Worm (Caenorhabditis elegans) whole organism, early embryonic: Measurements from ENCODE around the gene arf-5.

Source experiments
- B0310.2 ChIP-seq: sonication (generic microtip); optimal IDR thresholded peaks from 2 replicates; lab custom pipeline; 2016; ENCODE audit warnings: mild to moderate bottlenecking, missing genetic modification characterization, missing compliant biosample characterization
- F13C5.2 ChIP-seq: sonication (generic microtip); optimal IDR thresholded peaks from 2 replicates; lab custom pipeline; 2017; ENCODE audit warnings: mild to moderate bottlenecking, missing genetic modification characterization, inconsistent platforms, missing compliant biosample characterization
- ama-1 ChIP-seq: fragments of 150-350 bp; optimal IDR thresholded peaks from 2 replicates; lab custom pipeline; 2014
- ceh-13 ChIP-seq: fragments of 200-800 bp; sonication (Bioruptor generic); optimal IDR thresholded peaks from 2 replicates; lab custom pipeline; 2018; ENCODE audit warnings: mild to moderate bottlenecking, missing genetic modification characterization, missing compliant biosample characterization
- ceh-36 ChIP-seq: sonication (generic microtip); optimal IDR thresholded peaks from 2 replicates; lab custom pipeline; 2016; ENCODE audit warnings: missing genetic modification characterization, inconsistent platforms, missing compliant biosample characterization
- hmbx-1 ChIP-seq: sonication (generic microtip); optimal IDR thresholded peaks from 2 replicates; lab custom pipeline; 2016; ENCODE audit warnings: mild to moderate bottlenecking, missing genetic modification characterization, missing compliant biosample characterization
- hmg-4 ChIP-seq: fragments of 200-800 bp; sonication (Bioruptor generic); optimal IDR thresholded peaks from 2 replicates; lab custom pipeline; 2018; ENCODE audit warnings: mild to moderate bottlenecking, missing genetic modification characterization, missing compliant biosample characterization
- pes-1 ChIP-seq: fragments of 200-800 bp; sonication (Bioruptor generic); IDR thresholded peaks from 2 replicates; pipeline ENCODE4 v1.3.6; 2022; ENCODE audit warnings: missing genetic modification reagents, missing genetic modification characterization, missing compliant biosample characterization
- sea-1 ChIP-seq: fragments of 200-800 bp; sonication (Bioruptor generic); conservative IDR thresholded peaks from 2 replicates; pipeline ENCODE4 v1.3.6; 2022; ENCODE audit warnings: missing genetic modification characterization, missing compliant biosample characterization
- tbx-11 ChIP-seq: fragments of 200-800 bp; sonication (Bioruptor generic); IDR thresholded peaks from 2 replicates; pipeline ENCODE4 v1.3.6; 2022; ENCODE audit warnings: missing genetic modification characterization, missing compliant biosample characterization

DNA sequence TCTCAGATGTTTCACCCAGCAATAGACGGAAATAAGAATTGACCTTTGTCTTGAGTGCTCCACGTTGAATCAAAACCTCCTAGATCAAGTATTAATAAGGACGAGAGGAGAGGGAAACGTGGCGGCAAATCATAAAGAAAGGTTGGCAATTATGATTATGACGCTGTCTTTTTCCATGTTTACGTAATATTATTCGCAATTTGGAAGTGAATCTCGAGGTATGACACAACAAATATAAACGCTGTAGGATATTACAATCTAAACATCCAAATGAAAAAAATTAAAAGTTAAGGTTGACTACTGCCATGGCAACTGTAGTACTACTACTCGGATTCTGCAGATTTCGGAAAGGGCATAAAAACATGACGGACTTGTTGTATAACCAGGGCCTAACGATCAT, 23.8 kb downstream of the arf-5 start:
- TF ChIP-seq ceh-36 (tag; lab: Kevin White, UChicago) (no peak), pes-1 (no peak), ama-1 (lab: Kevin White, UChicago) (no peak), B0310.2 (no peak), hmbx-1 (tag; lab: Kevin White, UChicago) (no peak), hmg-4 (GFP tag; lab: Kevin White, UChicago) (no peak), ceh-13 (no peak), F13C5.2 (tag; lab: Kevin White, UChicago) (no peak), sea-1 (no peak), tbx-11 (no peak)
